Worm (Caenorhabditis elegans): ENCODE measurements around the gene str-255.

- TF ChIP-seq npax-4 (tag; optimal IDR thresholded peaks at IDR 0.05) (no peak), sdc-2 (tag; optimal IDR thresholded peaks at IDR 0.05) (no peak), hlh-30 (tag; optimal IDR thresholded peaks at IDR 0.05; ENCODE audit: insufficient read depth) (no peak), unc-42 (tag; optimal IDR thresholded peaks at IDR 0.05) (no peak), C38D4.7 (GFP tag; optimal IDR thresholded peaks at IDR 0.05) (no peak), ceh-14 (tag; optimal IDR thresholded peaks at IDR 0.05) (no peak), nhr-11 (tag; optimal IDR thresholded peaks at IDR 0.05) (no peak), hlh-8 (tag; optimal IDR thresholded peaks at IDR 0.05) (no peak), dve-1 (tag; optimal IDR thresholded peaks at IDR 0.05) (no peak), lin-11 (tag; optimal IDR thresholded peaks at IDR 0.05) (no peak), pha-4 (tag; optimal IDR thresholded peaks at IDR 0.05) (no peak)
Observed at ce11 chrV:2174465-2174864, 10.8 kb upstream of the str-255 start.
